Worm (Caenorhabditis elegans) whole organism, young adult: ENCODE results near the gene sos-1.
A peak's percentile ranks its signal among the peaks of the same experiment; 100 is the strongest.
"Not testable (repeated sequence)": the region's sequence is repeated elsewhere in the genome, so short reads cannot be mapped to it uniquely, and the experiment has no call there.

ENCODE experiments used
- D2030.7 ChIP-seq: fragments of 200-800 bp; sonication (Bioruptor generic); IDR thresholded peaks from 2 replicates; pipeline ENCODE4 v1.3.6; 2022; ENCODE audit warnings: missing genetic modification reagents, missing genetic modification characterization, missing compliant biosample characterization
- F10E7.11 ChIP-seq: sonication (generic microtip); optimal IDR thresholded peaks from 2 replicates; lab custom pipeline; 2017; ENCODE audit warnings: mild to moderate bottlenecking, missing genetic modification characterization, moderate library complexity, missing compliant biosample characterization
- F33H1.4 ChIP-seq: fragments of 200-800 bp; sonication (Bioruptor generic); IDR thresholded peaks from 2 replicates; pipeline ENCODE4 v1.3.6; 2022; ENCODE audit warnings: missing genetic modification reagents, missing genetic modification characterization, missing compliant biosample characterization
- Y67H2A.10 ChIP-seq: fragments of 200-800 bp; sonication (Bioruptor generic); conservative IDR thresholded peaks from 2 replicates; pipeline ENCODE4 v1.3.6; 2022; ENCODE audit warnings: missing genetic modification reagents, missing genetic modification characterization, missing compliant biosample characterization
- attf-3 ChIP-seq: fragments of 200-800 bp; sonication (Bioruptor generic); conservative IDR thresholded peaks from 2 replicates; pipeline ENCODE4 v1.3.6; 2022; ENCODE audit warnings: missing genetic modification reagents, missing genetic modification characterization, missing compliant biosample characterization
- attf-5 ChIP-seq: fragments of 200-800 bp; sonication (Bioruptor generic); optimal IDR thresholded peaks from 2 replicates; lab custom pipeline; 2018; ENCODE audit warnings: mild to moderate bottlenecking, missing genetic modification characterization, missing compliant biosample characterization
- cebp-1 ChIP-seq, 2 experiments: fragments of 200-800 bp in 1 of 2; sonication (Bioruptor generic) in 1 of 2; sonication (generic microtip) in 1 of 2; IDR thresholded peaks in 1 of 2; optimal IDR thresholded peaks in 1 of 2; 2 replicates each; pipeline versions ENCODE4 v1.3.6 to Lab custom; 2017 to 2022; ENCODE audit warnings: missing compliant biosample characterization in 2 of 2, missing genetic modification characterization in 2 of 2, mild to moderate bottlenecking in 1 of 2, missing genetic modification reagents in 1 of 2, moderate library complexity in 1 of 2
- ceh-100 ChIP-seq: fragments of 200-800 bp; sonication (Bioruptor generic); IDR thresholded peaks from 2 replicates; pipeline ENCODE4 v1.3.6; 2022; ENCODE audit warnings: missing genetic modification reagents, missing genetic modification characterization, missing compliant biosample characterization
- ceh-27 ChIP-seq: fragments of 200-800 bp; sonication (Bioruptor generic); optimal IDR thresholded peaks from 2 replicates; lab custom pipeline; 2018; ENCODE audit warnings: mild to moderate bottlenecking, missing genetic modification characterization, moderate library complexity, missing compliant biosample characterization
- chd-7 ChIP-seq: sonication (generic microtip); optimal IDR thresholded peaks from 2 replicates; lab custom pipeline; 2016; ENCODE audit warnings: mild to moderate bottlenecking, missing genetic modification characterization, moderate library complexity, missing compliant biosample characterization
- dpl-1 ChIP-seq: fragments of 150-350 bp; optimal IDR thresholded peaks from 2 replicates; lab custom pipeline; 2014; ENCODE audit warnings: missing biosample characterization, missing genetic modification reagents, missing genetic modification characterization
- egl-44 ChIP-seq: fragments of 200-800 bp; sonication (Bioruptor generic); IDR thresholded peaks from 2 replicates; pipeline ENCODE4 v1.3.6; 2022; ENCODE audit warnings: missing genetic modification reagents, missing genetic modification characterization, missing compliant biosample characterization
- egrh-3 ChIP-seq: fragments of 200-800 bp; sonication (Bioruptor generic); IDR thresholded peaks from 2 replicates; pipeline ENCODE4 v1.3.6; 2022; ENCODE audit warnings: missing genetic modification reagents, missing genetic modification characterization, missing compliant biosample characterization
- ekl-4 ChIP-seq: fragments of 200-800 bp; sonication (Bioruptor generic); IDR thresholded peaks from 2 replicates; pipeline ENCODE4 v1.3.6; 2022; ENCODE audit warnings: missing genetic modification reagents, missing genetic modification characterization, missing compliant biosample characterization
- ets-4 ChIP-seq: fragments of 200-800 bp; sonication (Bioruptor generic); optimal IDR thresholded peaks from 2 replicates; lab custom pipeline; 2018; ENCODE audit warnings: mild to moderate bottlenecking, missing genetic modification characterization, missing compliant biosample characterization
- lag-1 ChIP-seq: fragments of 200-800 bp; sonication (Bioruptor generic); IDR thresholded peaks from 2 replicates; pipeline ENCODE4 v1.3.6; 2022; ENCODE audit warnings: missing genetic modification reagents, missing genetic modification characterization, missing compliant biosample characterization
- lin-26 ChIP-seq: fragments of 200-800 bp; sonication (Bioruptor generic); IDR thresholded peaks from 2 replicates; pipeline ENCODE4 v1.3.6; 2022; ENCODE audit warnings: missing genetic modification reagents, missing genetic modification characterization, missing compliant biosample characterization
- lir-1 ChIP-seq: fragments of 200-800 bp; sonication (Bioruptor generic); conservative IDR thresholded peaks from 2 replicates; pipeline ENCODE4 v1.3.6; 2022; ENCODE audit warnings: missing genetic modification reagents, missing genetic modification characterization, missing compliant biosample characterization
- lsl-1 ChIP-seq: fragments of 200-800 bp; sonication (Bioruptor generic); optimal IDR thresholded peaks from 2 replicates; lab custom pipeline; 2018; ENCODE audit warnings: mild to moderate bottlenecking, missing genetic modification characterization, moderate library complexity, missing compliant biosample characterization
- madf-10 ChIP-seq: sonication (generic microtip); optimal IDR thresholded peaks from 2 replicates; lab custom pipeline; 2016; ENCODE audit warnings: mild to moderate bottlenecking, missing genetic modification characterization, missing compliant biosample characterization
- madf-6 ChIP-seq: fragments of 200-800 bp; sonication (Bioruptor generic); IDR thresholded peaks from 2 replicates; pipeline ENCODE4 v1.3.6; 2022; ENCODE audit warnings: missing genetic modification reagents, missing genetic modification characterization, missing compliant biosample characterization
- madf-8 ChIP-seq: fragments of 200-800 bp; sonication (Bioruptor generic); conservative IDR thresholded peaks from 2 replicates; pipeline ENCODE4 v1.3.6; 2022; ENCODE audit warnings: missing genetic modification reagents, missing genetic modification characterization, missing compliant biosample characterization
- mes-4 ChIP-seq: sonication (generic microtip); optimal IDR thresholded peaks from 2 replicates; lab custom pipeline; 2016; ENCODE audit warnings: missing genotype, missing genetic modification characterization, missing compliant biosample characterization
- mxl-1 ChIP-seq: sonication (generic microtip); optimal IDR thresholded peaks from 2 replicates; lab custom pipeline; 2016; ENCODE audit warnings: missing genetic modification characterization, missing compliant biosample characterization
- nfya-1 ChIP-seq: sonication (generic microtip); optimal IDR thresholded peaks from 2 replicates; lab custom pipeline; 2017; ENCODE audit warnings: antibody characterized with exemption, missing compliant biosample characterization, missing genetic modification characterization, borderline replicate concordance; ENCODE audit not compliant: insufficient read depth
- nhr-120 ChIP-seq: fragments of 200-800 bp; sonication (Bioruptor generic); IDR thresholded peaks from 2 replicates; pipeline ENCODE4 v1.3.6; 2022; ENCODE audit warnings: missing genetic modification characterization, missing compliant biosample characterization
- repo-1 ChIP-seq: sonication (generic microtip); optimal IDR thresholded peaks from 2 replicates; lab custom pipeline; 2017; ENCODE audit warnings: mild to moderate bottlenecking, missing genetic modification characterization, missing compliant biosample characterization
- somi-1 ChIP-seq: fragments of 200-800 bp; sonication (Bioruptor generic); optimal IDR thresholded peaks from 2 replicates; lab custom pipeline; 2018; ENCODE audit warnings: mild to moderate bottlenecking, missing genetic modification characterization, missing compliant biosample characterization
- tlf-1 ChIP-seq: fragments of 200-800 bp; sonication (Bioruptor generic); optimal IDR thresholded peaks from 2 replicates; lab custom pipeline; 2018; ENCODE audit warnings: mild to moderate bottlenecking, missing genetic modification characterization, missing compliant biosample characterization
- unc-62 ChIP-seq: fragments of 150-350 bp; optimal IDR thresholded peaks from 2 replicates; lab custom pipeline; 2014; ENCODE audit warnings: missing biosample characterization, missing genetic modification reagents, missing genetic modification characterization
- xnd-1 ChIP-seq: sonication (generic microtip); optimal IDR thresholded peaks from 2 replicates; lab custom pipeline; 2016; ENCODE audit warnings: missing genotype, missing genetic modification reagents, missing genetic modification characterization, missing compliant biosample characterization
- zfh-2 ChIP-seq: fragments of 200-800 bp; sonication (Bioruptor generic); conservative IDR thresholded peaks from 2 replicates; pipeline ENCODE4 v1.3.6; 2022; ENCODE audit warnings: missing genetic modification reagents, missing genetic modification characterization, missing compliant biosample characterization
- ztf-22 ChIP-seq: fragments of 200-800 bp; sonication (Bioruptor generic); optimal IDR thresholded peaks from 2 replicates; lab custom pipeline; 2018; ENCODE audit warnings: mild to moderate bottlenecking, missing genetic modification characterization, moderate library complexity, missing compliant biosample characterization
- ztf-26 ChIP-seq: sonication (generic microtip); optimal IDR thresholded peaks from 2 replicates; lab custom pipeline; 2017; ENCODE audit warnings: missing genetic modification characterization, missing compliant biosample characterization

sos-1 gene

ce11 chrV:4560441-4560840 lies 11.3 kb upstream of the sos-1 start, which contains the start of gene Y61A9LA.4:
Gene Y61A9LA.4, plus strand, starts transcription at chrV:4560741.
- not testable (repeated sequence) for TF ChIP-seq nfya-1; Y67H2A.10 (GFP tag; lab: Robert Waterston, UW); ekl-4 (GFP tag; lab: Robert Waterston, UW)

ce11 chrV:4559701-4560100 lies 10.6 kb upstream of the sos-1 start, which contains the start of gene Y61A9LA.7:
Gene Y61A9LA.7, minus strand, starts transcription at chrV:4559801.
- TF ChIP-seq dpl-1 (GFP tag; lab: Kevin White, UChicago) (no peak), ztf-26 (tag; lab: Kevin White, UChicago) (no peak), zfh-2 (GFP tag; lab: Robert Waterston, UW) (no peak), mxl-1 (tag; lab: Kevin White, UChicago) (no peak), attf-5 (no peak), lin-26 (GFP tag; lab: Robert Waterston, UW) (no peak), cebp-1 (GFP tag; IDR thresholded peaks at IDR 0.05; lab: Robert Waterston, UW) (no peak), cebp-1 (tag; optimal IDR thresholded peaks at IDR 0.05; lab: Kevin White, UChicago) (no peak), madf-6 (GFP tag; lab: Robert Waterston, UW) (no peak), chd-7 (no peak), ztf-22 (GFP tag; lab: Kevin White, UChicago) (no peak), madf-10 (tag; lab: Kevin White, UChicago) (no peak), somi-1 (GFP tag; lab: Kevin White, UChicago) (no peak), ets-4 (GFP tag; lab: Kevin White, UChicago) (no peak), egl-44 (GFP tag; lab: Robert Waterston, UW) (no peak), F10E7.11 (tag; lab: Kevin White, UChicago) (no peak)

ce11 chrV:4553572-4553971 lies 4.5 kb upstream of the sos-1 start, which contains the start of gene Y61A9LA.12:
Gene Y61A9LA.12, plus strand, starts transcription at chrV:4553872.
- not testable (repeated sequence) for TF ChIP-seq repo-1; egl-44 (GFP tag; lab: Robert Waterston, UW); ceh-27 (GFP tag; lab: Kevin White, UChicago)

ce11 chrV:4552394-4553096 lies 3.5 kb upstream of the sos-1 start:
- TF ChIP-seq lsl-1 (GFP tag; lab: Kevin White, UChicago) (peak; percentile 95), madf-6 (GFP tag; lab: Robert Waterston, UW) (peak; percentile 88), ceh-100 (peak; percentile 78), xnd-1 (tag; lab: Kevin White, UChicago) (peak; percentile 88), attf-3 (GFP tag; lab: Robert Waterston, UW) (peak; percentile 25; the same call in 1 of the 2 replicates), D2030.7 (peak; percentile 49; the same call in 1 of the 2 replicates), egrh-3 (GFP tag; lab: Robert Waterston, UW) (0 out of 2 replicates have a peak, but pooled peaks have one; percentile 24), F33H1.4 (GFP tag; lab: Robert Waterston, UW) (peak; percentile 90), madf-8 (GFP tag; lab: Robert Waterston, UW) (peak; percentile 68)
- TF ChIP-seq, all 124 proteins: peak for 9; not testable (repeated sequence) for 115

- no peak for TF ChIP-seq unc-62 (GFP tag; lab: Kevin White, UChicago)
- TF ChIP-seq madf-8 (GFP tag; lab: Robert Waterston, UW), result no peak
- no peak for TF ChIP-seq nhr-120
- no peak for TF ChIP-seq mes-4 (tag; lab: Kevin White, UChicago)
- no peak for TF ChIP-seq lir-1
- no peak for TF ChIP-seq lag-1 (GFP tag; lab: Robert Waterston, UW)
- no peak for TF ChIP-seq tlf-1 (GFP tag; lab: Kevin White, UChicago)
- TF ChIP-seq madf-6 (GFP tag; lab: Robert Waterston, UW), result no peak
- TF ChIP-seq, all 124 proteins: peak for 0
Measured at ce11 chrV:4551911-4552310, 2.8 kb upstream of the sos-1 start.
